Worm (Caenorhabditis elegans): Measurements from ENCODE around the gene Y62H9A.4.

DNA sequence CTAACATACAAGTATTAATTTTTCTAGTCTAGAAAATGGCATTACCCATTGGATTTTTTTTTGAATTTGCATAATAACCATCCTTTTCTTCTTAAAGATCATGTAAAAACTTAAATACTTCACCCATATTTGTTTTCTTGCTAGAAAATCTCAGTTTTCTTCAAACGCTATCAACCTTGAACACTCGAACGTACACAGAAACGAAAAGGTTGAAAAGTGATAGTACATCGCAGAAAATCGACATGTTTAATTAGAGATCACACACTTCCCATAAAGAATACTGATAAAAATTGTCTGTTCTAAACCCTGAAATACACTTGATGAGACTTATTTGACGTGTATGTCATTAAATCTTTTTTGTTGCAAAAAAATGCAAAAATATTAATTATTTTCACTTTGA, 47.7 kb downstream of the Y62H9A.4 start, which contains the start of gene F55G7.4:
- TF ChIP-seq pqm-1 (tag; optimal IDR thresholded peaks at IDR 0.05): no peak
- no peak for TF ChIP-seq ceh-90 (tag; optimal IDR thresholded peaks at IDR 0.05)
- TF ChIP-seq rnt-1 (tag; optimal IDR thresholded peaks at IDR 0.05): no peak
- no peak for TF ChIP-seq lin-13 (GFP tag; optimal IDR thresholded peaks at IDR 0.05)
- TF ChIP-seq mdl-1 (tag; optimal IDR thresholded peaks at IDR 0.05): no peak
- TF ChIP-seq ama-1 (optimal IDR thresholded peaks at IDR 0.05): no peak
- TF ChIP-seq ceh-82 (tag; optimal IDR thresholded peaks at IDR 0.05): no peak
- TF ChIP-seq dpl-1 (GFP tag; optimal IDR thresholded peaks at IDR 0.05): no peak
- no peak for TF ChIP-seq lin-15B (tag; optimal IDR thresholded peaks at IDR 0.05)
- no peak for TF ChIP-seq snpc-4 (tag; optimal IDR thresholded peaks at IDR 0.05)

Measured in whole organism, L1 larva.